Fruit fly (Drosophila melanogaster) whole organism, embryonic: ENCODE data around the gene Sfp79B.

Source experiments
- Atf6 ChIP-seq: fragments of 200-800 bp; sonication (Bioruptor generic); IDR thresholded peaks from 2 replicates; pipeline ENCODE4 v1.3.6; 2022; ENCODE audit warnings: missing biosample characterization, missing genetic modification characterization
- B-H2 ChIP-seq: fragments of 200-800 bp; sonication (Bioruptor generic); optimal IDR thresholded peaks from 2 replicates; lab custom pipeline; 2018; ENCODE audit warnings: missing biosample characterization, mild to moderate bottlenecking, missing genetic modification characterization
- Bgb ChIP-seq: fragments of 200-800 bp; sonication (Bioruptor generic); IDR thresholded peaks from 2 replicates; pipeline ENCODE4 v1.3.6; 2022; ENCODE audit warnings: missing biosample characterization, missing genetic modification characterization; ENCODE audit not compliant: partially characterized antibody
- CG10267 ChIP-seq: fragments of 200-800 bp; sonication (Bioruptor generic); optimal IDR thresholded peaks from 2 replicates; lab custom pipeline; 2018; ENCODE audit warnings: missing biosample characterization, mild to moderate bottlenecking, missing genetic modification characterization, moderate library complexity
- CG10274 ChIP-seq: fragments of 200-800 bp; sonication (Bioruptor generic); optimal IDR thresholded peaks from 3 replicates; lab custom pipeline; 2017; ENCODE audit warnings: missing biosample characterization, mild to moderate bottlenecking, missing genetic modification characterization
- CG10431 ChIP-seq: fragments of 200-800 bp; sonication (Bioruptor generic); optimal IDR thresholded peaks from 3 replicates; lab custom pipeline; 2018; ENCODE audit warnings: missing biosample characterization, mild to moderate bottlenecking, missing genetic modification characterization
- CG11398 ChIP-seq: fragments of 200-800 bp; sonication (Bioruptor generic); optimal IDR thresholded peaks from 2 replicates; lab custom pipeline; 2016; ENCODE audit warnings: missing biosample characterization, missing genetic modification characterization
- CG12769 ChIP-seq: fragments of 200-800 bp; sonication (Bioruptor generic); optimal IDR thresholded peaks from 2 replicates; lab custom pipeline; 2019; ENCODE audit warnings: missing biosample characterization, mild to moderate bottlenecking, missing genetic modification characterization, moderate library complexity
- CG14014 ChIP-seq: fragments of 200-800 bp; sonication (Bioruptor generic); IDR thresholded peaks from 2 replicates; pipeline ENCODE4 v1.3.6; 2022; ENCODE audit warnings: missing biosample characterization, missing genetic modification characterization
- CG1603 ChIP-seq: fragments of 200-800 bp; sonication (Bioruptor generic); optimal IDR thresholded peaks from 2 replicates; lab custom pipeline; 2019; ENCODE audit warnings: missing biosample characterization, mild to moderate bottlenecking, missing genetic modification characterization, moderate library complexity
- CG17359 ChIP-seq: fragments of 200-800 bp; sonication (Bioruptor generic); optimal IDR thresholded peaks from 3 replicates; lab custom pipeline; 2018; ENCODE audit warnings: missing biosample characterization, mild to moderate bottlenecking, missing genetic modification characterization, moderate library complexity
- CG17829 ChIP-seq: fragments of 200-800 bp; optimal IDR thresholded peaks from 2 replicates; lab custom pipeline; 2019; ENCODE audit warnings: missing biosample characterization, mild to moderate bottlenecking, missing genetic modification characterization, moderate library complexity
- CG17912 ChIP-seq: fragments of 200-800 bp; sonication (Bioruptor generic); optimal IDR thresholded peaks from 2 replicates; lab custom pipeline; 2018; ENCODE audit warnings: missing biosample characterization, mild to moderate bottlenecking, missing genetic modification characterization
- CG31388 ChIP-seq: fragments of 200-800 bp; sonication (Bioruptor generic); optimal IDR thresholded peaks from 2 replicates; lab custom pipeline; 2016; ENCODE audit warnings: missing biosample characterization, missing genetic modification characterization
- CG3995 ChIP-seq: fragments of 200-800 bp; sonication (Bioruptor generic); optimal IDR thresholded peaks from 3 replicates; lab custom pipeline; 2016; ENCODE audit warnings: missing biosample characterization, missing genetic modification characterization
- CG43689 ChIP-seq: fragments of 200-800 bp; sonication (Bioruptor generic); IDR thresholded peaks from 2 replicates; pipeline ENCODE4 v1.3.6; 2022; ENCODE audit warnings: missing biosample characterization, missing genetic modification characterization
- CG7745 ChIP-seq: fragments of 200-800 bp; sonication (Bioruptor generic); optimal IDR thresholded peaks from 2 replicates; lab custom pipeline; 2018; ENCODE audit warnings: missing biosample characterization, mild to moderate bottlenecking, missing genetic modification characterization, moderate library complexity
- CG7963 ChIP-seq: fragments of 200-800 bp; sonication (Bioruptor generic); IDR thresholded peaks from 3 replicates; pipeline ENCODE4 v1.3.6; 2022; ENCODE audit warnings: missing biosample characterization, missing genetic modification characterization; ENCODE audit not compliant: partially characterized antibody
- CG7987 ChIP-seq: fragments of 200-800 bp; sonication (Bioruptor generic); optimal IDR thresholded peaks from 2 replicates; lab custom pipeline; 2018; ENCODE audit warnings: missing biosample characterization, mild to moderate bottlenecking, missing genetic modification characterization, moderate library complexity
- CG8924 ChIP-seq: fragments of 200-800 bp; optimal IDR thresholded peaks from 3 replicates; lab custom pipeline; 2019; ENCODE audit warnings: missing biosample characterization, mild to moderate bottlenecking, missing genetic modification characterization, moderate library complexity
- CG9932 ChIP-seq: fragments of 200-800 bp; sonication (Bioruptor generic); IDR thresholded peaks from 2 replicates; pipeline ENCODE4 v1.3.6; 2022; ENCODE audit warnings: missing biosample characterization, missing genetic modification characterization
- CTCF ChIP-seq: fragments of 200-800 bp; sonication (Bioruptor generic); optimal IDR thresholded peaks from 2 replicates; lab custom pipeline; 2017; ENCODE audit warnings: missing biosample characterization, mild to moderate bottlenecking, missing genetic modification characterization, moderate library complexity
- Dek ChIP-seq: fragments of 200-800 bp; sonication (Bioruptor generic); optimal IDR thresholded peaks from 3 replicates; lab custom pipeline; 2019; ENCODE audit warnings: missing biosample characterization, mild to moderate bottlenecking, missing genetic modification characterization, moderate library complexity
- Dfd ChIP-seq, 2 experiments: fragments of >200 bp; optimal IDR thresholded peaks; 2 replicates each; lab custom pipeline; 2017; ENCODE audit warnings: missing biosample characterization in 2 of 2, missing genetic modification characterization in 2 of 2
- Dip2 ChIP-seq: fragments of 200-800 bp; sonication (Bioruptor generic); IDR thresholded peaks from 2 replicates; pipeline ENCODE4 v1.3.6; 2022; ENCODE audit warnings: missing biosample characterization, missing genetic modification characterization
- Drgx ChIP-seq: fragments of 200-800 bp; sonication (Bioruptor generic); IDR thresholded peaks from 2 replicates; pipeline ENCODE4 v1.3.6; 2022; ENCODE audit warnings: missing biosample characterization, missing genetic modification characterization
- ERR ChIP-seq: fragments of 200-800 bp; sonication (Bioruptor generic); optimal IDR thresholded peaks from 2 replicates; lab custom pipeline; 2016; ENCODE audit warnings: missing biosample characterization, missing genetic modification characterization
- Ets97D ChIP-seq: fragments of 200-800 bp; sonication (Bioruptor generic); optimal IDR thresholded peaks from 3 replicates; lab custom pipeline; 2016; ENCODE audit warnings: missing biosample characterization, missing genetic modification characterization
- GATAe ChIP-seq: fragments of 200-800 bp; sonication (Bioruptor generic); conservative IDR thresholded peaks from 2 replicates; pipeline ENCODE4 v1.3.6; 2022; ENCODE audit warnings: missing biosample characterization, missing genetic modification characterization
- H15 ChIP-seq: fragments of 200-800 bp; sonication (Bioruptor generic); IDR thresholded peaks from 3 replicates; pipeline ENCODE4 v1.3.6; 2022; ENCODE audit warnings: missing biosample characterization, missing genetic modification characterization
- HLH3B ChIP-seq: fragments of 200-800 bp; sonication (Bioruptor generic); IDR thresholded peaks from 2 replicates; pipeline ENCODE4 v1.3.6; 2022; ENCODE audit warnings: missing biosample characterization, missing genetic modification characterization
- Meics ChIP-seq: fragments of 200-800 bp; sonication (Bioruptor generic); optimal IDR thresholded peaks from 2 replicates; lab custom pipeline; 2017; ENCODE audit warnings: missing biosample characterization, mild to moderate bottlenecking, missing genetic modification characterization
- Nf-YB ChIP-seq: fragments of 200-800 bp; sonication (Bioruptor generic); optimal IDR thresholded peaks from 3 replicates; lab custom pipeline; 2019; ENCODE audit warnings: missing biosample characterization, mild to moderate bottlenecking, missing genetic modification characterization, moderate library complexity
- Oli ChIP-seq: fragments of 200-800 bp; sonication (Bioruptor generic); optimal IDR thresholded peaks from 2 replicates; lab custom pipeline; 2018; ENCODE audit warnings: missing biosample characterization, mild to moderate bottlenecking, missing genetic modification characterization, moderate library complexity
- dan ChIP-seq: fragments of 200-800 bp; sonication (Bioruptor generic); IDR thresholded peaks from 2 replicates; pipeline ENCODE4 v1.3.6; 2022; ENCODE audit warnings: missing biosample characterization, missing genetic modification characterization
- disco-r ChIP-seq: fragments of 200-800 bp; sonication (Bioruptor generic); optimal IDR thresholded peaks from 2 replicates; lab custom pipeline; 2016; ENCODE audit warnings: missing biosample characterization, missing genetic modification characterization
- gfzf ChIP-seq: fragments of 200-800 bp; sonication (Bioruptor generic); optimal IDR thresholded peaks from 2 replicates; lab custom pipeline; 2016; ENCODE audit warnings: missing biosample characterization, mild to moderate bottlenecking, missing genetic modification characterization, moderate library complexity
- kay ChIP-seq: fragments of 200-800 bp; sonication (Bioruptor generic); optimal IDR thresholded peaks from 2 replicates; lab custom pipeline; 2016; ENCODE audit warnings: missing biosample characterization, missing genetic modification characterization
- ken ChIP-seq: fragments of 200-800 bp; sonication (Bioruptor generic); IDR thresholded peaks from 3 replicates; pipeline ENCODE4 v1.3.6; 2022; ENCODE audit warnings: missing biosample characterization, missing genetic modification characterization
- lab ChIP-seq: fragments of 200-800 bp; sonication (Bioruptor generic); optimal IDR thresholded peaks from 3 replicates; lab custom pipeline; 2017; ENCODE audit warnings: missing biosample characterization, missing genetic modification characterization, mild to moderate bottlenecking, moderate library complexity, missing genetic modification reagents
- lov ChIP-seq, 2 experiments: fragments of 200-800 bp in 1 of 2; fragments of >200 bp in 1 of 2; sonication (Bioruptor generic) in 1 of 2; IDR thresholded peaks in 1 of 2; optimal IDR thresholded peaks in 1 of 2; 2 replicates in 1 of 2; 3 replicates in 1 of 2; pipeline versions ENCODE4 v1.3.6 to Lab custom; 2017 to 2022; ENCODE audit warnings: missing biosample characterization in 1 of 2, missing genetic modification characterization in 1 of 2
- nau ChIP-seq: fragments of 200-800 bp; sonication (Bioruptor generic); optimal IDR thresholded peaks from 3 replicates; lab custom pipeline; 2017; ENCODE audit warnings: missing biosample characterization, mild to moderate bottlenecking, missing genetic modification characterization, missing genetic modification reagents
- odd ChIP-seq: fragments of 200-800 bp; sonication (Bioruptor generic); optimal IDR thresholded peaks from 2 replicates; lab custom pipeline; 2017; ENCODE audit warnings: missing biosample characterization, mild to moderate bottlenecking, missing genetic modification characterization
- pb ChIP-seq: fragments of 200-800 bp; sonication (Bioruptor generic); optimal IDR thresholded peaks from 3 replicates; lab custom pipeline; 2016; ENCODE audit warnings: missing biosample characterization, missing genetic modification characterization
- pita ChIP-seq: fragments of 200-800 bp; sonication (Bioruptor generic); optimal IDR thresholded peaks from 2 replicates; lab custom pipeline; 2017; ENCODE audit warnings: missing biosample characterization, mild to moderate bottlenecking, missing genetic modification characterization
- sc ChIP-seq, 3 experiments: fragments of >200 bp in 2 of 3; fragments of 200-800 bp in 1 of 3; sonication (Bioruptor generic) in 1 of 3; optimal IDR thresholded peaks; 2 replicates in 2 of 3; 3 replicates in 1 of 3; lab custom pipeline; 2017; ENCODE audit warnings: mild to moderate bottlenecking in 1 of 3, missing biosample characterization in 1 of 3, missing genetic modification characterization in 1 of 3, missing genetic modification reagents in 1 of 3
- sob ChIP-seq: fragments of 200-800 bp; sonication (Bioruptor generic); IDR thresholded peaks from 2 replicates; pipeline ENCODE4 v1.3.6; 2022; ENCODE audit warnings: missing biosample characterization, missing genetic modification characterization
- trem ChIP-seq: fragments of 200-800 bp; optimal IDR thresholded peaks from 3 replicates; lab custom pipeline; 2019; ENCODE audit warnings: missing biosample characterization, mild to moderate bottlenecking, missing genetic modification characterization, moderate library complexity
- unc-4 ChIP-seq: fragments of 200-800 bp; sonication (Bioruptor generic); IDR thresholded peaks from 2 replicates; pipeline ENCODE4 v1.3.6; 2022; ENCODE audit warnings: missing biosample characterization, missing genetic modification characterization; ENCODE audit not compliant: partially characterized antibody
- unpg ChIP-seq: fragments of 200-800 bp; sonication (Bioruptor generic); optimal IDR thresholded peaks from 3 replicates; lab custom pipeline; 2018; ENCODE audit warnings: missing biosample characterization, mild to moderate bottlenecking, missing genetic modification characterization, moderate library complexity

The Sfp79B gene

dm6 chr3L:22074347-22074971, 5.7 kb upstream of the Sfp79B start, which contains the start of gene CG7133 (continued):
- TF ChIP-seq CG17912 (GFP tag; lab: Kevin White, UChicago), result no peak
- no peak for TF ChIP-seq unpg (GFP tag; lab: Kevin White, UChicago)
- no peak for TF ChIP-seq odd (GFP tag; lab: Kevin White, UChicago)
- peak; percentile 78 for TF ChIP-seq CG7963 (GFP tag; lab: Robert Waterston, UW)
- TF ChIP-seq CG17829 (tag; lab: Kevin White, UChicago), result no peak
- TF ChIP-seq sob (GFP tag; lab: Robert Waterston, UW), result no peak
- peak; percentile 23 for TF ChIP-seq CG10267 (tag; lab: Kevin White, UChicago)
- TF ChIP-seq Oli (tag; lab: Kevin White, UChicago), result no peak
- TF ChIP-seq Meics (GFP tag; lab: Kevin White, UChicago), result no peak
- TF ChIP-seq B-H2 (GFP tag; lab: Kevin White, UChicago), result no peak
- TF ChIP-seq Atf6 (GFP tag; lab: Robert Waterston, UW), result no peak
- no peak for TF ChIP-seq Dip2 (GFP tag; lab: Robert Waterston, UW)
- TF ChIP-seq pb (GFP tag; lab: Kevin White, UChicago), result no peak
- no peak for TF ChIP-seq CG31388 (GFP tag; lab: Kevin White, UChicago)
- no peak for TF ChIP-seq sc (optimal IDR thresholded peaks at IDR 0.05; lab: Kevin White, UChicago)
- TF ChIP-seq sc (GFP tag; optimal IDR thresholded peaks at IDR 0.05; lab: Kevin White, UChicago), result no peak
- TF ChIP-seq Drgx, result no peak
- no peak for TF ChIP-seq dan
- peak; percentile 57 for TF ChIP-seq CG9932 (GFP tag; lab: Robert Waterston, UW)
- TF ChIP-seq lab (GFP tag; lab: Kevin White, UChicago), result no peak
- TF ChIP-seq CG10431, result no peak
- no peak for TF ChIP-seq Nf-YB (GFP tag; lab: Kevin White, UChicago)
- TF ChIP-seq CG11398 (GFP tag; lab: Kevin White, UChicago), result no peak
- TF ChIP-seq CG8924, result peak; percentile 4
- no peak for TF ChIP-seq Dek
- TF ChIP-seq CG43689 (GFP tag; lab: Robert Waterston, UW), result no peak
- TF ChIP-seq nau (GFP tag; lab: Kevin White, UChicago), result no peak
- TF ChIP-seq H15 (GFP tag; lab: Robert Waterston, UW), result no peak
- no peak for TF ChIP-seq CG7987
- no peak for TF ChIP-seq GATAe (GFP tag; lab: Robert Waterston, UW)
- no peak for TF ChIP-seq ken
- peak; percentile 56 for TF ChIP-seq gfzf (GFP tag; lab: Kevin White, UChicago)
- TF ChIP-seq HLH3B (GFP tag; lab: Robert Waterston, UW), result no peak
- TF ChIP-seq CG12769 (tag; lab: Kevin White, UChicago), result no peak
- TF ChIP-seq Dfd (GFP tag; optimal IDR thresholded peaks at IDR 0.05; lab: Kevin White, UChicago), result no peak
- TF ChIP-seq Ets97D (GFP tag; lab: Kevin White, UChicago), result peak; percentile 77
- no peak for TF ChIP-seq CTCF (GFP tag; lab: Kevin White, UChicago)
- TF ChIP-seq Bgb (GFP tag; lab: Robert Waterston, UW), result peak; percentile 91
- no peak for TF ChIP-seq CG14014
- no peak for TF ChIP-seq CG10274 (GFP tag; lab: Kevin White, UChicago)
- TF ChIP-seq unc-4 (GFP tag; lab: Robert Waterston, UW), result peak; percentile 84
- TF ChIP-seq pita (GFP tag; lab: Kevin White, UChicago), result no peak
- TF ChIP-seq CG3995, result peak; percentile 59
- TF ChIP-seq disco-r (GFP tag; lab: Kevin White, UChicago), result no peak
- TF ChIP-seq CG17359 (tag; lab: Kevin White, UChicago), result no peak
- no peak for TF ChIP-seq trem
- no peak for TF ChIP-seq CG7745 (tag; lab: Kevin White, UChicago)
- TF ChIP-seq ERR, result no peak
- no peak for TF ChIP-seq lov (optimal IDR thresholded peaks at IDR 0.05; lab: Kevin White, UChicago)
- no peak for TF ChIP-seq lov (GFP tag; IDR thresholded peaks at IDR 0.05; lab: Robert Waterston, UW)
- no peak for TF ChIP-seq kay (GFP tag; lab: Kevin White, UChicago)
- peak; percentile 53 for TF ChIP-seq CG1603
